Worm (Caenorhabditis elegans) whole organism, L4 larva: ENCODE data around the gene C56E6.4.

Experiments used
- F49E8.2 ChIP-seq: sonication (generic microtip); optimal IDR thresholded peaks from 2 replicates; lab custom pipeline; 2016; ENCODE audit warnings: missing compliant biosample characterization, mild to moderate bottlenecking, missing genetic modification characterization, borderline replicate concordance
- ama-1 ChIP-seq: fragments of 150-350 bp; optimal IDR thresholded peaks from 2 replicates; lab custom pipeline; 2014; ENCODE audit warnings: inconsistent platforms, mixed read lengths
- dmd-8 ChIP-seq: fragments of 200-800 bp; sonication (Bioruptor generic); IDR thresholded peaks from 2 replicates; pipeline ENCODE4 v1.3.6; 2022; ENCODE audit warnings: missing genetic modification characterization, missing compliant biosample characterization
- fos-1 ChIP-seq: fragments of 150-350 bp; optimal IDR thresholded peaks from 2 replicates; lab custom pipeline; 2014; ENCODE audit warnings: missing biosample characterization, missing genetic modification characterization
- nhr-102 ChIP-seq: sonication (generic microtip); optimal IDR thresholded peaks from 2 replicates; lab custom pipeline; 2016; ENCODE audit warnings: mild to moderate bottlenecking, missing genetic modification characterization, moderate library complexity, missing compliant biosample characterization
- nhr-237 ChIP-seq: sonication (generic microtip); optimal IDR thresholded peaks from 2 replicates; lab custom pipeline; 2017; ENCODE audit warnings: missing biosample characterization, missing genetic modification characterization
- nhr-6 ChIP-seq: fragments of 150-350 bp; optimal IDR thresholded peaks from 2 replicates; lab custom pipeline; 2014; ENCODE audit warnings: missing biosample characterization, missing genetic modification characterization
- set-16 ChIP-seq: fragments of 200-800 bp; sonication (Bioruptor generic); IDR thresholded peaks from 2 replicates; pipeline ENCODE4 v1.3.6; 2022; ENCODE audit warnings: missing genetic modification reagents, missing genetic modification characterization, missing compliant biosample characterization
- snpc-4 ChIP-seq: fragments of 150-350 bp; optimal IDR thresholded peaks from 2 replicates; lab custom pipeline; 2014; ENCODE audit warnings: missing biosample characterization, missing genetic modification characterization
- ztf-11 ChIP-seq: fragments of 150-350 bp; optimal IDR thresholded peaks from 2 replicates; lab custom pipeline; 2014; ENCODE audit warnings: missing biosample characterization, missing genetic modification characterization

- no peak for TF ChIP-seq nhr-237
- TF ChIP-seq fos-1 (tag; lab: Kevin White, UChicago), result no peak
- TF ChIP-seq set-16 (GFP tag; lab: Robert Waterston, UW), result no peak
- TF ChIP-seq nhr-6 (tag; lab: Kevin White, UChicago), result no peak
- no peak for TF ChIP-seq dmd-8 (GFP tag; lab: Robert Waterston, UW)
- no peak for TF ChIP-seq snpc-4 (tag; lab: Kevin White, UChicago)
- TF ChIP-seq F49E8.2, result no peak
- TF ChIP-seq ama-1, result no peak
- no peak for TF ChIP-seq ztf-11
- TF ChIP-seq nhr-102 (tag; lab: Kevin White, UChicago), result no peak
Measured at ce11 chrII:6558887-6559286, 30.4 kb upstream of the C56E6.4 start.
